Worm (Caenorhabditis elegans): Measurements from ENCODE around the gene cyp-14A1.

- TF ChIP-seq him-1 (tag; optimal IDR thresholded peaks at IDR 0.05) (no peak), dao-5 (tag; optimal IDR thresholded peaks at IDR 0.05) (no peak), W03F9.2 (tag; optimal IDR thresholded peaks at IDR 0.05) (no peak)
Observed at ce11 chrX:13283462-13283861, 16.3 kb upstream of the cyp-14A1 start.

Measured in whole organism, L4/young adult.